Worm (Caenorhabditis elegans) whole organism, late embryonic: Measurements from ENCODE around the gene C03B1.17.

Experiments used
- ama-1 ChIP-seq: fragments of 150-350 bp; optimal IDR thresholded peaks from 2 replicates; lab custom pipeline; 2014
- ceh-24 ChIP-seq: sonication (generic microtip); optimal IDR thresholded peaks from 2 replicates; lab custom pipeline; 2016; ENCODE audit warnings: mild to moderate bottlenecking, missing genetic modification characterization, missing compliant biosample characterization
- ceh-45 ChIP-seq: fragments of 200-800 bp; sonication (Bioruptor generic); IDR thresholded peaks from 2 replicates; pipeline ENCODE4 v1.3.6; 2022; ENCODE audit warnings: missing genetic modification reagents, missing genetic modification characterization, missing compliant biosample characterization
- dmd-4 ChIP-seq: sonication (generic microtip); optimal IDR thresholded peaks from 2 replicates; lab custom pipeline; 2016; ENCODE audit warnings: borderline replicate concordance, missing genetic modification characterization, missing compliant biosample characterization
- lim-6 ChIP-seq: sonication (generic microtip); optimal IDR thresholded peaks from 2 replicates; lab custom pipeline; 2016; ENCODE audit warnings: missing genetic modification characterization, missing compliant biosample characterization
- nfya-1 ChIP-seq: sonication (generic microtip); optimal IDR thresholded peaks from 2 replicates; lab custom pipeline; 2017; ENCODE audit warnings: missing genetic modification characterization, mild to moderate bottlenecking, missing compliant biosample characterization, antibody characterized with exemption, moderate library complexity
- nhr-11 ChIP-seq: fragments of 150-350 bp; optimal IDR thresholded peaks from 2 replicates; lab custom pipeline; 2014; ENCODE audit warnings: missing biosample characterization, missing genetic modification characterization
- pqm-1 ChIP-seq: sonication (generic microtip); optimal IDR thresholded peaks from 2 replicates; lab custom pipeline; 2016; ENCODE audit warnings: missing genetic modification characterization, missing compliant biosample characterization
- sox-4 ChIP-seq: sonication (generic microtip); optimal IDR thresholded peaks from 2 replicates; lab custom pipeline; 2017; ENCODE audit warnings: mild to moderate bottlenecking, missing genetic modification characterization, inconsistent platforms, missing compliant biosample characterization
- tbx-2 ChIP-seq: sonication (generic microtip); optimal IDR thresholded peaks from 2 replicates; lab custom pipeline; 2016; ENCODE audit warnings: missing genetic modification characterization, missing compliant biosample characterization
- unc-3 ChIP-seq, 2 experiments: fragments of 200-800 bp in 1 of 2; sonication (Bioruptor generic) in 1 of 2; sonication (generic microtip) in 1 of 2; conservative IDR thresholded peaks in 1 of 2; optimal IDR thresholded peaks in 1 of 2; 2 replicates each; pipeline versions ENCODE4 v1.3.6 to Lab custom; 2016 to 2022; ENCODE audit warnings: missing compliant biosample characterization in 2 of 2, missing genetic modification characterization in 2 of 2, missing genetic modification reagents in 1 of 2
- unc-55 ChIP-seq: sonication (generic microtip); optimal IDR thresholded peaks from 2 replicates; lab custom pipeline; 2017; ENCODE audit warnings: missing biosample characterization, missing genetic modification reagents, missing genetic modification characterization

- TF ChIP-seq pqm-1 (no peak), unc-3 (GFP tag; conservative IDR thresholded peaks at IDR 0.05; lab: Robert Waterston, UW) (no peak), unc-3 (tag; optimal IDR thresholded peaks at IDR 0.05; lab: Kevin White, UChicago) (no peak), ama-1 (lab: Kevin White, UChicago) (no peak), unc-55 (no peak), lim-6 (no peak), ceh-45 (no peak), dmd-4 (tag; lab: Kevin White, UChicago) (no peak), sox-4 (tag; lab: Kevin White, UChicago) (no peak), tbx-2 (tag; lab: Kevin White, UChicago) (no peak), ceh-24 (tag; lab: Kevin White, UChicago) (no peak), nfya-1 (tag; lab: Kevin White, UChicago) (no peak), nhr-11 (no peak)
Observed at ce11 chrX:6407805-6408204, 34.4 kb downstream of the C03B1.17 start.
